Fruit fly (Drosophila melanogaster) whole organism, wandering third instar larva: ENCODE data around the gene CG11693.

Experiments
- Abd-B ChIP-seq: fragments of >200 bp; optimal IDR thresholded peaks from 2 replicates; lab custom pipeline; 2017; ENCODE audit warnings: missing biosample characterization, missing genetic modification characterization
- CG32264 ChIP-seq: fragments of 200-800 bp; sonication (Bioruptor generic); optimal IDR thresholded peaks from 2 replicates; lab custom pipeline; 2016; ENCODE audit warnings: missing biosample characterization, missing genetic modification characterization
- CG9705 ChIP-seq: fragments of 200-800 bp; sonication (Bioruptor generic); optimal IDR thresholded peaks from 2 replicates; lab custom pipeline; 2018; ENCODE audit warnings: missing biosample characterization, mild to moderate bottlenecking, missing genetic modification characterization
- CrebA ChIP-seq: fragments of 200-800 bp; sonication (Bioruptor generic); optimal IDR thresholded peaks from 2 replicates; lab custom pipeline; 2016; ENCODE audit warnings: missing biosample characterization, mild to moderate bottlenecking, missing genetic modification characterization, borderline replicate concordance
- Dfd ChIP-seq: fragments of >200 bp; optimal IDR thresholded peaks from 2 replicates; lab custom pipeline; 2017; ENCODE audit warnings: missing biosample characterization, missing genetic modification characterization
- Dif ChIP-seq: fragments of 200-275, 200-300 bp; sonication (Bioruptor generic); optimal IDR thresholded peaks from 2 replicates; lab custom pipeline; 2018; ENCODE audit warnings: missing biosample characterization, missing genetic modification characterization; ENCODE audit not compliant: partially characterized antibody
- GATAd ChIP-seq: sonication (Bioruptor generic); optimal IDR thresholded peaks from 2 replicates; lab custom pipeline; 2016; ENCODE audit warnings: missing biosample characterization, missing genetic modification characterization
- HLH106 ChIP-seq: fragments of 200-800 bp; optimal IDR thresholded peaks from 3 replicates; lab custom pipeline; 2019; ENCODE audit warnings: missing biosample characterization, mild to moderate bottlenecking, missing genetic modification characterization, moderate library complexity
- Hnf4 ChIP-seq: fragments of 200-800 bp; sonication (Bioruptor generic); optimal IDR thresholded peaks from 2 replicates; lab custom pipeline; 2016; ENCODE audit warnings: missing biosample characterization, mild to moderate bottlenecking, missing genetic modification characterization
- Hr78 ChIP-seq: fragments of >200 bp; optimal IDR thresholded peaks from 2 replicates; lab custom pipeline; 2017; ENCODE audit warnings: missing biosample characterization, missing genetic modification characterization
- Hr83 ChIP-seq: fragments of 200-300 bp; sonication (Bioruptor generic); optimal IDR thresholded peaks from 2 replicates; lab custom pipeline; 2016; ENCODE audit warnings: missing biosample characterization, mild to moderate bottlenecking, missing genetic modification characterization, moderate library complexity; ENCODE audit not compliant: poor library complexity, severe bottlenecking
- Jra ChIP-seq: sonication (Bioruptor generic); optimal IDR thresholded peaks from 2 replicates; lab custom pipeline; 2016; ENCODE audit warnings: missing biosample characterization, missing genetic modification characterization
- Mio ChIP-seq: sonication (Bioruptor generic); optimal IDR thresholded peaks from 2 replicates; lab custom pipeline; 2016; ENCODE audit warnings: missing biosample characterization, missing genetic modification characterization
- Myc ChIP-seq: fragments of >200 bp; optimal IDR thresholded peaks from 2 replicates; lab custom pipeline; 2017
- N ChIP-seq: fragments of >200 bp; optimal IDR thresholded peaks from 2 replicates; lab custom pipeline; 2018; ENCODE audit warnings: missing biosample characterization, missing external identifiers, missing genetic modification characterization
- OdsH ChIP-seq: fragments of 200-800 bp; sonication (Bioruptor generic); optimal IDR thresholded peaks from 2 replicates; lab custom pipeline; 2016; ENCODE audit warnings: missing biosample characterization, mild to moderate bottlenecking, missing genetic modification characterization
- Rel ChIP-seq, 2 experiments: fragments of 200-800 bp; sonication (Bioruptor generic) in 1 of 2; optimal IDR thresholded peaks; 2 replicates in 1 of 2; 3 replicates in 1 of 2; lab custom pipeline; 2016 to 2019; ENCODE audit warnings: mild to moderate bottlenecking in 2 of 2, missing biosample characterization in 2 of 2, missing genetic modification characterization in 2 of 2, moderate library complexity in 1 of 2
- Sp1 ChIP-seq: fragments of 200-800 bp; sonication (Bioruptor generic); optimal IDR thresholded peaks from 3 replicates; lab custom pipeline; 2019; ENCODE audit warnings: missing biosample characterization, mild to moderate bottlenecking, missing genetic modification characterization, moderate library complexity
- Vsx2 ChIP-seq: fragments of 200-300, 225-300 bp; sonication (Bioruptor generic); optimal IDR thresholded peaks from 2 replicates; lab custom pipeline; 2018; ENCODE audit warnings: missing biosample characterization, missing genetic modification characterization; ENCODE audit not compliant: partially characterized antibody
- br ChIP-seq: fragments of 200-800 bp; sonication (Bioruptor generic); optimal IDR thresholded peaks from 2 replicates; lab custom pipeline; 2016; ENCODE audit warnings: missing biosample characterization, missing genetic modification characterization
- brk ChIP-seq: fragments of 200-800 bp; sonication (Bioruptor generic); optimal IDR thresholded peaks from 2 replicates; lab custom pipeline; 2016; ENCODE audit warnings: missing biosample characterization, mild to moderate bottlenecking, missing genetic modification characterization
- dl ChIP-seq, 2 experiments: fragments of 175-275, 200-275 bp in 1 of 2; fragments of 200-275 bp in 1 of 2; sonication (Bioruptor generic); optimal IDR thresholded peaks; lab custom pipeline; 2018; ENCODE audit warnings: mild to moderate bottlenecking in 2 of 2, missing biosample characterization in 2 of 2, missing genetic modification characterization in 2 of 2, moderate library complexity in 2 of 2; ENCODE audit not compliant: partially characterized antibody in 2 of 2, insufficient read depth in 1 of 2
- dmrt93B ChIP-seq: fragments of 200-800 bp; sonication (Bioruptor generic); optimal IDR thresholded peaks from 2 replicates; lab custom pipeline; 2018; ENCODE audit warnings: missing biosample characterization, mild to moderate bottlenecking, missing genetic modification characterization
- dsf ChIP-seq: sonication (Bioruptor generic); optimal IDR thresholded peaks from 2 replicates; lab custom pipeline; 2016; ENCODE audit warnings: missing biosample characterization, missing genetic modification characterization, borderline replicate concordance
- ey ChIP-seq: fragments of 200-800 bp; sonication (Bioruptor generic); optimal IDR thresholded peaks from 2 replicates; lab custom pipeline; 2016; ENCODE audit warnings: missing biosample characterization, missing genetic modification characterization
- foxo ChIP-seq, 2 experiments: fragments of 200-800 bp; sonication (Bioruptor generic); optimal IDR thresholded peaks; 2 replicates in 1 of 2; 3 replicates in 1 of 2; lab custom pipeline; 2016 to 2017; ENCODE audit warnings: missing biosample characterization in 2 of 2, missing genetic modification characterization in 2 of 2
- fru ChIP-seq: fragments of 200-800 bp; sonication (Bioruptor generic); optimal IDR thresholded peaks from 3 replicates; lab custom pipeline; 2016; ENCODE audit warnings: missing biosample characterization, mild to moderate bottlenecking, missing genetic modification characterization
- h ChIP-seq: fragments of 200-800 bp; sonication (Bioruptor generic); optimal IDR thresholded peaks from 3 replicates; lab custom pipeline; 2016; ENCODE audit warnings: missing biosample characterization, mild to moderate bottlenecking, missing genetic modification characterization
- jim ChIP-seq: fragments of 175-275, 200-325 bp; sonication (Bioruptor generic); optimal IDR thresholded peaks from 2 replicates; lab custom pipeline; 2016; ENCODE audit warnings: missing biosample characterization, mild to moderate bottlenecking, missing genetic modification characterization
- lola ChIP-seq: fragments of >200 bp; optimal IDR thresholded peaks from 2 replicates; lab custom pipeline; 2017; ENCODE audit warnings: missing biosample characterization, missing genetic modification characterization
- pan ChIP-seq: fragments of >200 bp; optimal IDR thresholded peaks from 2 replicates; lab custom pipeline; 2017
- psq ChIP-seq: fragments of 200-800 bp; sonication (Bioruptor generic); optimal IDR thresholded peaks from 3 replicates; lab custom pipeline; 2017; ENCODE audit warnings: missing biosample characterization, mild to moderate bottlenecking, missing genetic modification characterization, moderate library complexity
- rgr ChIP-seq: fragments of 200-800 bp; sonication (Bioruptor generic); optimal IDR thresholded peaks from 3 replicates; lab custom pipeline; 2016; ENCODE audit warnings: missing biosample characterization, mild to moderate bottlenecking, missing genetic modification characterization
- sage ChIP-seq: fragments of 200-800 bp; sonication (Bioruptor generic); optimal IDR thresholded peaks from 2 replicates; lab custom pipeline; 2016; ENCODE audit warnings: missing biosample characterization, mild to moderate bottlenecking, missing genetic modification characterization
- sv ChIP-seq: fragments of 200-800 bp; sonication (Bioruptor generic); optimal IDR thresholded peaks from 3 replicates; lab custom pipeline; 2016; ENCODE audit warnings: missing biosample characterization, missing genetic modification characterization
- tai ChIP-seq: sonication (Bioruptor generic); optimal IDR thresholded peaks from 2 replicates; lab custom pipeline; 2016; ENCODE audit warnings: missing biosample characterization, missing genetic modification characterization
- usp ChIP-seq: fragments of >200 bp; optimal IDR thresholded peaks from 2 replicates; lab custom pipeline; 2017; ENCODE audit warnings: missing biosample characterization, missing genetic modification characterization
- woc ChIP-seq: sonication (Bioruptor generic); optimal IDR thresholded peaks from 2 replicates; lab custom pipeline; 2016; ENCODE audit warnings: missing biosample characterization, mild to moderate bottlenecking, missing genetic modification characterization

CG11693 gene

dm6 chr3R:8349449-8350115, 39.0 kb upstream of the CG11693 start, which contains the start of gene Atg13:
Gene Atg13, plus strand, starts transcription at chr3R:8349815.
- TF ChIP-seq N (GFP tag; lab: Kevin White, UChicago) (peak; percentile 8), Abd-B (GFP tag; lab: Kevin White, UChicago) (peak; percentile 32), fru (GFP tag; lab: Kevin White, UChicago) (no peak), rgr (GFP tag; lab: Kevin White, UChicago) (no peak), pan (no peak), dsf (GFP tag; lab: Kevin White, UChicago) (no peak), dl (GFP tag; optimal IDR thresholded peaks at IDR 0.05; lab: Kevin White, UChicago; ENCODE audit: insufficient read depth in 1 of 2, partially characterized antibody in 2 of 2) (no peak), tai (no peak), Hr83 (GFP tag; lab: Kevin White, UChicago) (no peak), psq (peak; percentile 22), Dif (GFP tag; lab: Kevin White, UChicago) (no peak), jim (GFP tag; lab: Kevin White, UChicago) (no peak), brk (GFP tag; lab: Kevin White, UChicago) (no peak), CG9705 (GFP tag; lab: Kevin White, UChicago) (no peak), dmrt93B (GFP tag; lab: Kevin White, UChicago) (no peak), Mio (GFP tag; lab: Kevin White, UChicago) (no peak), HLH106 (tag; lab: Kevin White, UChicago) (peak; percentile 43), Rel (GFP tag; optimal IDR thresholded peaks at IDR 0.05; lab: Kevin White, UChicago) (no peak), Rel (tag; optimal IDR thresholded peaks at IDR 0.05; lab: Kevin White, UChicago) (peak; percentile 46), sage (GFP tag; lab: Kevin White, UChicago) (no peak), Myc (lab: Kevin White, UChicago) (no peak), Hr78 (GFP tag; lab: Kevin White, UChicago) (no peak), sv (GFP tag; lab: Kevin White, UChicago) (peak; percentile 1), lola (GFP tag; lab: Kevin White, UChicago) (no peak), OdsH (no peak), CrebA (no peak), usp (no peak), Sp1 (peak; percentile 29), br (GFP tag; lab: Kevin White, UChicago) (no peak), CG32264 (GFP tag; lab: Kevin White, UChicago) (no peak), Jra (GFP tag; lab: Kevin White, UChicago) (no peak), ey (GFP tag; lab: Kevin White, UChicago) (peak; percentile 9), woc (GFP tag; lab: Kevin White, UChicago) (no peak), h (GFP tag; lab: Kevin White, UChicago) (no peak), Dfd (GFP tag; lab: Kevin White, UChicago) (no peak), Vsx2 (GFP tag; lab: Kevin White, UChicago) (no peak), GATAd (GFP tag; lab: Kevin White, UChicago) (no peak), Hnf4 (peak; percentile 73), foxo (GFP tag; optimal IDR thresholded peaks at IDR 0.05; lab: Kevin White, UChicago) (no peak)

dm6 chr3R:8349106-8349448, 38.5 kb upstream of the CG11693 start:
- TF ChIP-seq Dif (GFP tag; lab: Kevin White, UChicago) (no peak), CG9705 (GFP tag; lab: Kevin White, UChicago) (no peak), woc (GFP tag; lab: Kevin White, UChicago) (no peak), Rel (GFP tag; optimal IDR thresholded peaks at IDR 0.05; lab: Kevin White, UChicago) (no peak), Rel (tag; optimal IDR thresholded peaks at IDR 0.05; lab: Kevin White, UChicago) (no peak), dsf (GFP tag; lab: Kevin White, UChicago) (no peak), Myc (lab: Kevin White, UChicago) (no peak)
